Fruit fly (Drosophila melanogaster) whole organism, embryonic: ENCODE measurements around the gene CG17816.

Experiments used
- Aef1 ChIP-seq: fragments of 200-800 bp; sonication (Bioruptor generic); IDR thresholded peaks from 3 replicates; pipeline ENCODE4 v1.3.6; 2022; ENCODE audit warnings: missing biosample characterization, missing genetic modification characterization
- Bdp1 ChIP-seq: fragments of 200-800 bp; sonication (Bioruptor generic); optimal IDR thresholded peaks from 3 replicates; lab custom pipeline; 2016; ENCODE audit warnings: missing biosample characterization, missing genetic modification characterization
- CG10209 ChIP-seq: fragments of 200-800 bp; sonication (Bioruptor generic); optimal IDR thresholded peaks from 3 replicates; lab custom pipeline; 2017; ENCODE audit warnings: missing biosample characterization, mild to moderate bottlenecking, missing genetic modification characterization, missing genetic modification reagents
- CG11504 ChIP-seq: fragments of 200-800 bp; sonication (Bioruptor generic); optimal IDR thresholded peaks from 3 replicates; lab custom pipeline; 2019; ENCODE audit warnings: missing biosample characterization, mild to moderate bottlenecking, missing genetic modification characterization, moderate library complexity
- CG12071 ChIP-seq: fragments of 200-800 bp; sonication (Bioruptor generic); optimal IDR thresholded peaks from 3 replicates; lab custom pipeline; 2018; ENCODE audit warnings: missing biosample characterization, mild to moderate bottlenecking, missing genetic modification characterization
- CG12236 ChIP-seq: fragments of 200-800 bp; sonication (Bioruptor generic); optimal IDR thresholded peaks from 2 replicates; lab custom pipeline; 2016; ENCODE audit warnings: missing biosample characterization, missing genetic modification characterization
- CG12299 ChIP-seq: fragments of 200-800 bp; sonication (Bioruptor generic); optimal IDR thresholded peaks from 2 replicates; lab custom pipeline; 2018; ENCODE audit warnings: missing biosample characterization, mild to moderate bottlenecking, missing genetic modification characterization
- CG12391 ChIP-seq: fragments of 200-800 bp; sonication (Bioruptor generic); optimal IDR thresholded peaks from 3 replicates; lab custom pipeline; 2018; ENCODE audit warnings: missing biosample characterization, mild to moderate bottlenecking, missing genetic modification characterization, moderate library complexity
- CG13624 ChIP-seq: fragments of 200-800 bp; sonication (Bioruptor generic); optimal IDR thresholded peaks from 2 replicates; lab custom pipeline; 2016; ENCODE audit warnings: missing biosample characterization, missing genetic modification characterization
- CG14050 ChIP-seq: fragments of 200-800 bp; sonication (Bioruptor generic); IDR thresholded peaks from 3 replicates; pipeline ENCODE4 v1.3.6; 2022; ENCODE audit warnings: missing biosample characterization, missing genetic modification characterization
- CG14710 ChIP-seq: fragments of 200-800 bp; sonication (Bioruptor generic); optimal IDR thresholded peaks from 3 replicates; lab custom pipeline; 2019; ENCODE audit warnings: missing biosample characterization, mild to moderate bottlenecking, missing genetic modification characterization, moderate library complexity
- CG17359 ChIP-seq: fragments of 200-800 bp; sonication (Bioruptor generic); optimal IDR thresholded peaks from 3 replicates; lab custom pipeline; 2018; ENCODE audit warnings: missing biosample characterization, mild to moderate bottlenecking, missing genetic modification characterization, moderate library complexity
- CG17612 ChIP-seq: fragments of 200-800 bp; sonication (Bioruptor generic); IDR thresholded peaks from 2 replicates; pipeline ENCODE4 v1.3.6; 2022; ENCODE audit warnings: missing biosample characterization, missing genetic modification characterization
- CG1792 ChIP-seq: fragments of 200-800 bp; sonication (Bioruptor generic); optimal IDR thresholded peaks from 2 replicates; lab custom pipeline; 2016; ENCODE audit warnings: missing biosample characterization, missing genetic modification characterization
- CG18476 ChIP-seq: fragments of 200-800 bp; sonication (Bioruptor generic); optimal IDR thresholded peaks from 2 replicates; lab custom pipeline; 2016; ENCODE audit warnings: missing biosample characterization, mild to moderate bottlenecking, missing genetic modification characterization
- CG18619 ChIP-seq: fragments of 200-800 bp; sonication (Bioruptor generic); optimal IDR thresholded peaks from 3 replicates; lab custom pipeline; 2017; ENCODE audit warnings: missing biosample characterization, mild to moderate bottlenecking, missing genetic modification characterization
- CG2120 ChIP-seq: fragments of 200-800 bp; sonication (Bioruptor generic); optimal IDR thresholded peaks from 3 replicates; lab custom pipeline; 2016; ENCODE audit warnings: missing biosample characterization, missing genetic modification characterization
- CG2712 ChIP-seq: fragments of 200-800 bp; optimal IDR thresholded peaks from 3 replicates; lab custom pipeline; 2019; ENCODE audit warnings: missing biosample characterization, mild to moderate bottlenecking, missing genetic modification characterization, moderate library complexity
- CG30403 ChIP-seq: fragments of 200-800 bp; sonication (Bioruptor generic); optimal IDR thresholded peaks from 3 replicates; lab custom pipeline; 2016; ENCODE audit warnings: missing biosample characterization, missing genetic modification characterization
- CG33557 ChIP-seq: fragments of 200-800 bp; sonication (Bioruptor generic); optimal IDR thresholded peaks from 2 replicates; lab custom pipeline; 2019; ENCODE audit warnings: missing biosample characterization, mild to moderate bottlenecking, missing genetic modification characterization, moderate library complexity
- CG3995 ChIP-seq: fragments of 200-800 bp; sonication (Bioruptor generic); optimal IDR thresholded peaks from 3 replicates; lab custom pipeline; 2016; ENCODE audit warnings: missing biosample characterization, missing genetic modification characterization
- CG8290 ChIP-seq, 3 experiments: fragments of 200-800 bp; sonication (Bioruptor generic); optimal IDR thresholded peaks; 2 replicates each; lab custom pipeline; 2016 to 2019; ENCODE audit warnings: missing biosample characterization in 3 of 3, missing genetic modification characterization in 3 of 3, mild to moderate bottlenecking in 2 of 3, moderate library complexity in 1 of 3
- CG8944 ChIP-seq: fragments of 200-800 bp; sonication (Bioruptor generic); optimal IDR thresholded peaks from 3 replicates; lab custom pipeline; 2016; ENCODE audit warnings: missing biosample characterization, missing genetic modification characterization
- CG9727 ChIP-seq: fragments of 200-800 bp; sonication (Bioruptor generic); optimal IDR thresholded peaks from 3 replicates; lab custom pipeline; 2017; ENCODE audit warnings: missing biosample characterization, mild to moderate bottlenecking, missing genetic modification characterization
- CG9876 ChIP-seq: fragments of 200-800 bp; sonication (Bioruptor generic); optimal IDR thresholded peaks from 2 replicates; lab custom pipeline; 2016; ENCODE audit warnings: missing biosample characterization, missing genetic modification characterization
- Dfd ChIP-seq, 2 experiments: fragments of >200 bp; optimal IDR thresholded peaks; 2 replicates each; lab custom pipeline; 2017; ENCODE audit warnings: missing biosample characterization in 2 of 2, missing genetic modification characterization in 2 of 2
- Dp ChIP-seq: fragments of 200-800 bp; sonication (Bioruptor generic); optimal IDR thresholded peaks from 2 replicates; lab custom pipeline; 2018; ENCODE audit warnings: missing biosample characterization, mild to moderate bottlenecking, missing genetic modification characterization, moderate library complexity
- E2f1 ChIP-seq: fragments of 200-800 bp; sonication (Bioruptor generic); IDR thresholded peaks from 2 replicates; pipeline ENCODE4 v1.3.6; 2022; ENCODE audit warnings: missing biosample characterization, missing genetic modification characterization
- E2f2 ChIP-seq: fragments of 200-800 bp; sonication (Bioruptor generic); IDR thresholded peaks from 2 replicates; pipeline ENCODE4 v1.3.6; 2022; ENCODE audit warnings: missing biosample characterization, missing genetic modification characterization
- Elba2 ChIP-seq: fragments of 200-800 bp; sonication (Bioruptor generic); optimal IDR thresholded peaks from 3 replicates; lab custom pipeline; 2016; ENCODE audit warnings: missing biosample characterization, missing genetic modification characterization
- H15 ChIP-seq: fragments of 200-800 bp; sonication (Bioruptor generic); IDR thresholded peaks from 3 replicates; pipeline ENCODE4 v1.3.6; 2022; ENCODE audit warnings: missing biosample characterization, missing genetic modification characterization
- HLHmδ ChIP-seq: fragments of 200-800 bp; sonication (Bioruptor generic); optimal IDR thresholded peaks from 2 replicates; lab custom pipeline; 2018; ENCODE audit warnings: missing biosample characterization, mild to moderate bottlenecking, missing genetic modification characterization, moderate library complexity
- Hr39 ChIP-seq: fragments of >200 bp; optimal IDR thresholded peaks from 2 replicates; lab custom pipeline; 2017
- Jarid2 ChIP-seq: fragments of 200-800 bp; sonication (Bioruptor generic); optimal IDR thresholded peaks from 3 replicates; lab custom pipeline; 2017; ENCODE audit warnings: mild to moderate bottlenecking, missing biosample characterization, missing genetic modification reagents, missing genetic modification characterization
- MTF-1 ChIP-seq: fragments of 200-800 bp; sonication (Bioruptor generic); optimal IDR thresholded peaks from 2 replicates; lab custom pipeline; 2018; ENCODE audit warnings: missing biosample characterization, mild to moderate bottlenecking, missing genetic modification characterization, borderline replicate concordance
- Mad ChIP-seq: fragments of 200-800 bp; sonication (Bioruptor generic); optimal IDR thresholded peaks from 2 replicates; lab custom pipeline; 2016; ENCODE audit warnings: missing biosample characterization, missing genetic modification characterization
- Neu2 ChIP-seq: fragments of 200-800 bp; sonication (Bioruptor generic); optimal IDR thresholded peaks from 3 replicates; lab custom pipeline; 2016; ENCODE audit warnings: missing biosample characterization, missing genetic modification characterization, borderline replicate concordance
- Nf-YA ChIP-seq: fragments of 200-800 bp; sonication (Bioruptor generic); IDR thresholded peaks from 2 replicates; pipeline ENCODE4 v1.3.6; 2022; ENCODE audit warnings: missing biosample characterization, missing genetic modification characterization
- bcd ChIP-seq: fragments of 200-800 bp; sonication (Bioruptor generic); optimal IDR thresholded peaks from 2 replicates; lab custom pipeline; 2017; ENCODE audit warnings: missing biosample characterization, mild to moderate bottlenecking, missing genetic modification characterization
- br ChIP-seq: fragments of >200 bp; optimal IDR thresholded peaks from 2 replicates; lab custom pipeline; 2017
- ci ChIP-seq: fragments of 200-800 bp; sonication (Bioruptor generic); IDR thresholded peaks from 3 replicates; pipeline ENCODE4 v1.3.6; 2022; ENCODE audit warnings: missing biosample characterization, missing genetic modification characterization
- corto ChIP-seq: fragments of 200-800 bp; sonication (Bioruptor generic); optimal IDR thresholded peaks from 2 replicates; lab custom pipeline; 2016; ENCODE audit warnings: missing biosample characterization, mild to moderate bottlenecking, missing genetic modification characterization, moderate library complexity
- danr ChIP-seq: fragments of 200-800 bp; sonication (Bioruptor generic); IDR thresholded peaks from 2 replicates; pipeline ENCODE4 v1.3.6; 2022; ENCODE audit warnings: missing biosample characterization, missing genetic modification characterization
- dati ChIP-seq: fragments of 200-800 bp; sonication (Bioruptor generic); IDR thresholded peaks from 2 replicates; pipeline ENCODE4 v1.3.6; 2022; ENCODE audit warnings: missing biosample characterization, missing genetic modification characterization
- fd3F ChIP-seq: fragments of 200-800 bp; sonication (Bioruptor generic); optimal IDR thresholded peaks from 2 replicates; lab custom pipeline; 2018; ENCODE audit warnings: missing biosample characterization, mild to moderate bottlenecking, missing genetic modification characterization, moderate library complexity
- fd96Cb ChIP-seq: fragments of 200-800 bp; sonication (Bioruptor generic); optimal IDR thresholded peaks from 2 replicates; lab custom pipeline; 2018; ENCODE audit warnings: missing biosample characterization, mild to moderate bottlenecking, missing genetic modification characterization, moderate library complexity
- nom ChIP-seq: fragments of 200-800 bp; sonication (Bioruptor generic); optimal IDR thresholded peaks from 2 replicates; lab custom pipeline; 2017; ENCODE audit warnings: missing biosample characterization, missing genetic modification characterization, mild to moderate bottlenecking, moderate library complexity, missing genetic modification reagents
- pan ChIP-seq, 4 experiments: fragments of >200 bp in 3 of 4; fragments of 200-800 bp in 1 of 4; sonication (Bioruptor generic) in 1 of 4; optimal IDR thresholded peaks in 3 of 4; IDR thresholded peaks in 1 of 4; 2 replicates each; pipeline versions ENCODE4 v1.3.6 to Lab custom; 2017 to 2022; ENCODE audit warnings: missing biosample characterization in 2 of 4, missing genetic modification characterization in 2 of 4, mixed read lengths in 1 of 4
- ro ChIP-seq: fragments of 200-800 bp; sonication (Bioruptor generic); IDR thresholded peaks from 2 replicates; pipeline ENCODE4 v1.3.6; 2022; ENCODE audit warnings: missing biosample characterization, missing genetic modification characterization
- wdn ChIP-seq: fragments of 200-800 bp; sonication (Bioruptor generic); IDR thresholded peaks from 2 replicates; pipeline ENCODE4 v1.3.6; 2022; ENCODE audit warnings: missing biosample characterization, missing genetic modification characterization
- yki ChIP-seq: fragments of >200 bp; optimal IDR thresholded peaks from 3 replicates; lab custom pipeline; 2018

The CG17816 gene

DNA sequence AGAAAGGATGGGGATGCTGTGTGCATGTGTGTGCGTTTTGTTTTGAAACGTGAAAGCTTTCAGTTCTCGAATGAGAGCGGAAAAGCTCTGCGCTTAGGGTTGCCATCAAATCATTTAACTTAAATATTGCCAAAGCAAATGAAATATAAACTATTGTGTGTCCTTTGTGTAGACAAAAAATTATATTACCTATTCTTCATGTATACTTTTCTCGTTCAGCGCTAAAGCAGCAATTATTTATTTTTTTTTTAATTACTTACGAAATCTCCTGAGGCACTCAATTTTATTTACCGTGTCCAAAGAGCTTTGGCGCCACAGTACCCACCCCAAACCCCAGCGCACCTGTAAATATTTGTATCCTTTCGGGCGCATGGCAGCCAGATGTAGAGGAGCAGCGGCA lies 65.0 kb downstream of the CG17816 start (continued):
- no peak for TF ChIP-seq fd96Cb
- TF ChIP-seq CG9727 (GFP tag; lab: Kevin White, UChicago): peak; percentile 26
- no peak for TF ChIP-seq Dp (GFP tag; lab: Kevin White, UChicago)
- peak; percentile 15 for TF ChIP-seq fd3F (GFP tag; lab: Kevin White, UChicago)
- no peak for TF ChIP-seq corto (GFP tag; lab: Kevin White, UChicago)
- TF ChIP-seq CG12299 (tag; lab: Kevin White, UChicago): no peak
- TF ChIP-seq CG9876 (GFP tag; lab: Kevin White, UChicago): no peak
- TF ChIP-seq E2f1: 0 out of 2 replicates have a peak, but pooled peaks have one; percentile 31
- no peak for TF ChIP-seq CG8290 (GFP tag; optimal IDR thresholded peaks at IDR 0.05; lab: Kevin White, UChicago)
- no peak for TF ChIP-seq CG8290 (tag; optimal IDR thresholded peaks at IDR 0.05; lab: Kevin White, UChicago)
- no peak for TF ChIP-seq Dfd (GFP tag; optimal IDR thresholded peaks at IDR 0.05; lab: Kevin White, UChicago)
- no peak for TF ChIP-seq CG17612 (GFP tag; lab: Robert Waterston, UW)
- no peak for TF ChIP-seq CG33557 (GFP tag; lab: Kevin White, UChicago)
- TF ChIP-seq yki (lab: Kevin White, UChicago): no peak
- no peak for TF ChIP-seq pan (optimal IDR thresholded peaks at IDR 0.05; lab: Kevin White, UChicago)
- TF ChIP-seq pan (GFP tag; optimal IDR thresholded peaks at IDR 0.05 in 1 of 2, IDR thresholded peaks at IDR 0.05 in 1 of 2): no peak
- no peak for TF ChIP-seq Jarid2
- TF ChIP-seq Hr39 (lab: Kevin White, UChicago): no peak
- TF ChIP-seq MTF-1: no peak
- no peak for TF ChIP-seq H15 (GFP tag; lab: Robert Waterston, UW)
- peak; percentile 49 for TF ChIP-seq CG30403
- TF ChIP-seq CG2120: peak; percentile 84
- no peak for TF ChIP-seq HLHmδ (GFP tag; lab: Kevin White, UChicago)
- TF ChIP-seq CG8944 (GFP tag; lab: Kevin White, UChicago): no peak
- TF ChIP-seq bcd (GFP tag; lab: Kevin White, UChicago): peak; percentile 40
- TF ChIP-seq Nf-YA (GFP tag; lab: Robert Waterston, UW): no peak
- no peak for TF ChIP-seq Neu2 (GFP tag; lab: Kevin White, UChicago)
- TF ChIP-seq CG14710 (tag; lab: Kevin White, UChicago): no peak
- TF ChIP-seq CG18619: peak; percentile 34
- no peak for TF ChIP-seq CG12236 (GFP tag; lab: Kevin White, UChicago)
- 0 out of 2 replicates have a peak, but pooled peaks have one; percentile 18 for TF ChIP-seq dati
- TF ChIP-seq CG10209 (GFP tag; lab: Kevin White, UChicago): peak; percentile 36
- TF ChIP-seq Mad: no peak
- TF ChIP-seq CG2712 (tag; lab: Kevin White, UChicago): no peak
- peak; percentile 45 for TF ChIP-seq CG11504
- TF ChIP-seq CG3995 (GFP tag; lab: Kevin White, UChicago): no peak
- no peak for TF ChIP-seq CG12071 (GFP tag; lab: Kevin White, UChicago)
- TF ChIP-seq E2f2 (GFP tag; lab: Robert Waterston, UW): peak; percentile 30; the same call in 1 of the 2 replicates
- TF ChIP-seq br (lab: Kevin White, UChicago): no peak
- no peak for TF ChIP-seq CG14050 (GFP tag; lab: Robert Waterston, UW)
- TF ChIP-seq Elba2: no peak
- 0 out of 2 replicates have a peak, but pooled peaks have one; percentile 22 for TF ChIP-seq danr (GFP tag; lab: Robert Waterston, UW)
- TF ChIP-seq CG1792 (GFP tag; lab: Kevin White, UChicago): no peak
- TF ChIP-seq wdn (GFP tag; lab: Robert Waterston, UW): 0 out of 2 replicates have a peak, but pooled peaks have one; percentile 25
- no peak; the same call in 2 of the 3 replicates for TF ChIP-seq ci (GFP tag; lab: Robert Waterston, UW)
- no peak for TF ChIP-seq CG18476 (GFP tag; lab: Kevin White, UChicago)
- TF ChIP-seq Bdp1 (GFP tag; lab: Kevin White, UChicago): no peak
- TF ChIP-seq CG13624 (GFP tag; lab: Kevin White, UChicago): peak; percentile 40
- peak; percentile 36 for TF ChIP-seq CG17359 (tag; lab: Kevin White, UChicago)
- peak; percentile 24 for TF ChIP-seq CG12391 (tag; lab: Kevin White, UChicago)
- peak; percentile 26; the same call in 1 of the 3 replicates for TF ChIP-seq Aef1 (GFP tag; lab: Robert Waterston, UW)
- TF ChIP-seq ro (GFP tag; lab: Robert Waterston, UW): no peak
- TF ChIP-seq nom: no peak
